Worm (Caenorhabditis elegans): Measurements from ENCODE around the gene nspc-3.

ce11 chrX:8584825-8585384 is 48.0 kb downstream of the nspc-3 start:
- no peak for TF ChIP-seq med-1 (GFP tag; optimal IDR thresholded peaks at IDR 0.05; ENCODE audit: insufficient read depth)
- TF ChIP-seq T22C8.4 (GFP tag; IDR thresholded peaks at IDR 0.05): no peak
- TF ChIP-seq ztf-29 (GFP tag; IDR thresholded peaks at IDR 0.05): no peak
- no peak for TF ChIP-seq tab-1 (GFP tag; IDR thresholded peaks at IDR 0.05)
- no peak for TF ChIP-seq klf-2 (GFP tag; conservative IDR thresholded peaks at IDR 0.05)
- no peak for TF ChIP-seq flt-1 (GFP tag; IDR thresholded peaks at IDR 0.05)

Measured in whole organism, midembryonic.